Fruit fly (Drosophila melanogaster) Kc167 (cell line): ENCODE measurements around the gene Cap-D2.

Source experiments
- Myc ChIP-seq: fragments of >200 bp; optimal IDR thresholded peaks from 2 replicates; lab custom pipeline; 2017; ENCODE audit warnings: missing external identifiers
- Sin3A ChIP-seq: fragments of >200 bp; optimal IDR thresholded peaks from 2 replicates; lab custom pipeline; 2018; ENCODE audit warnings: missing external identifiers
- h ChIP-seq: fragments of >200 bp; optimal IDR thresholded peaks from 3 replicates; lab custom pipeline; 2018; ENCODE audit warnings: missing external identifiers
- insv ChIP-seq: fragments of >200 bp; optimal IDR thresholded peaks from 3 replicates; lab custom pipeline; 2018; ENCODE audit warnings: missing external identifiers
- psq ChIP-seq: fragments of >200 bp; optimal IDR thresholded peaks from 2 replicates; lab custom pipeline; 2017; ENCODE audit warnings: missing external identifiers
- ttk ChIP-seq: sonication (Bioruptor generic); optimal IDR thresholded peaks from 2 replicates; lab custom pipeline; 2017; ENCODE audit warnings: missing external identifiers

- TF ChIP-seq psq (lab: Kevin White, UChicago) (no peak), ttk (lab: Kevin White, UChicago) (no peak), Sin3A (lab: Kevin White, UChicago) (no peak), insv (lab: Kevin White, UChicago) (no peak), h (no peak), Myc (lab: Kevin White, UChicago) (no peak)
These were observed 49.3 kb downstream of the Cap-D2 start, which contains the start of the genes Naa40 and CG18731 for dm6 chr3R:29724745-29725144.
